Fruit fly (Drosophila melanogaster) whole organism, embryonic: Measurements from ENCODE around the gene CG17107.

Experiments
- Aef1 ChIP-seq: fragments of 200-800 bp; sonication (Bioruptor generic); IDR thresholded peaks from 3 replicates; pipeline ENCODE4 v1.3.6; 2022; ENCODE audit warnings: missing biosample characterization, missing genetic modification characterization
- Bgb ChIP-seq: fragments of 200-800 bp; sonication (Bioruptor generic); IDR thresholded peaks from 2 replicates; pipeline ENCODE4 v1.3.6; 2022; ENCODE audit warnings: missing biosample characterization, missing genetic modification characterization; ENCODE audit not compliant: partially characterized antibody
- CG10959 ChIP-seq: fragments of 200-800 bp; sonication (Bioruptor generic); IDR thresholded peaks from 2 replicates; pipeline ENCODE4 v1.3.6; 2022; ENCODE audit warnings: missing biosample characterization, missing genetic modification characterization
- CG12299 ChIP-seq: fragments of 200-800 bp; sonication (Bioruptor generic); optimal IDR thresholded peaks from 2 replicates; lab custom pipeline; 2018; ENCODE audit warnings: missing biosample characterization, mild to moderate bottlenecking, missing genetic modification characterization
- CG14050 ChIP-seq: fragments of 200-800 bp; sonication (Bioruptor generic); IDR thresholded peaks from 3 replicates; pipeline ENCODE4 v1.3.6; 2022; ENCODE audit warnings: missing biosample characterization, missing genetic modification characterization
- CG14710 ChIP-seq: fragments of 200-800 bp; sonication (Bioruptor generic); optimal IDR thresholded peaks from 3 replicates; lab custom pipeline; 2019; ENCODE audit warnings: missing biosample characterization, mild to moderate bottlenecking, missing genetic modification characterization, moderate library complexity
- CG14965 ChIP-seq: fragments of 200-800 bp; sonication (Bioruptor generic); optimal IDR thresholded peaks from 2 replicates; lab custom pipeline; 2016; ENCODE audit warnings: missing biosample characterization, missing genetic modification characterization, borderline replicate concordance
- CG15073 ChIP-seq: fragments of 200-800 bp; sonication (Bioruptor generic); optimal IDR thresholded peaks from 2 replicates; lab custom pipeline; 2016; ENCODE audit warnings: missing biosample characterization, missing genetic modification characterization
- CG15514 ChIP-seq: fragments of 200-800 bp; sonication (Bioruptor generic); optimal IDR thresholded peaks from 3 replicates; lab custom pipeline; 2017; ENCODE audit warnings: missing biosample characterization, missing genetic modification characterization, mild to moderate bottlenecking, moderate library complexity, missing genetic modification reagents
- CG16863 ChIP-seq: fragments of 200-800 bp; sonication (Bioruptor generic); optimal IDR thresholded peaks from 3 replicates; lab custom pipeline; 2016; ENCODE audit warnings: missing biosample characterization, missing genetic modification characterization
- CG17359 ChIP-seq: fragments of 200-800 bp; sonication (Bioruptor generic); optimal IDR thresholded peaks from 3 replicates; lab custom pipeline; 2018; ENCODE audit warnings: missing biosample characterization, mild to moderate bottlenecking, missing genetic modification characterization, moderate library complexity
- CG17802 ChIP-seq: fragments of 200-800 bp; sonication (Bioruptor generic); optimal IDR thresholded peaks from 2 replicates; lab custom pipeline; 2018; ENCODE audit warnings: missing biosample characterization, mild to moderate bottlenecking, missing genetic modification characterization, moderate library complexity
- CG31441 ChIP-seq: fragments of 200-800 bp; sonication (Bioruptor generic); IDR thresholded peaks from 2 replicates; pipeline ENCODE4 v1.3.6; 2022; ENCODE audit warnings: missing biosample characterization, missing genetic modification characterization
- CG3163 ChIP-seq: fragments of 200-800 bp; sonication (Bioruptor generic); optimal IDR thresholded peaks from 3 replicates; lab custom pipeline; 2016; ENCODE audit warnings: missing biosample characterization, missing genetic modification characterization
- CG33213 ChIP-seq: fragments of 200-800 bp; sonication (Bioruptor generic); optimal IDR thresholded peaks from 3 replicates; lab custom pipeline; 2016; ENCODE audit warnings: missing biosample characterization, missing genetic modification characterization
- CG3995 ChIP-seq: fragments of 200-800 bp; sonication (Bioruptor generic); optimal IDR thresholded peaks from 3 replicates; lab custom pipeline; 2016; ENCODE audit warnings: missing biosample characterization, missing genetic modification characterization
- CG4707 ChIP-seq: fragments of 200-800 bp; sonication (Bioruptor generic); optimal IDR thresholded peaks from 2 replicates; lab custom pipeline; 2018; ENCODE audit warnings: missing biosample characterization, mild to moderate bottlenecking, missing genetic modification characterization, moderate library complexity
- CG4854 ChIP-seq: fragments of 200-800 bp; sonication (Bioruptor generic); optimal IDR thresholded peaks from 2 replicates; lab custom pipeline; 2016; ENCODE audit warnings: missing biosample characterization, missing genetic modification characterization, inconsistent platforms
- CG6175 ChIP-seq: fragments of 200-800 bp; sonication (Bioruptor generic); IDR thresholded peaks from 3 replicates; pipeline ENCODE4 v1.3.6; 2022; ENCODE audit warnings: missing biosample characterization, missing genetic modification characterization
- CG7357 ChIP-seq: fragments of 200-800 bp; sonication (Bioruptor generic); IDR thresholded peaks from 3 replicates; pipeline ENCODE4 v1.3.6; 2022; ENCODE audit warnings: missing biosample characterization, missing genetic modification characterization
- CG8281 ChIP-seq: fragments of 200-800 bp; sonication (Bioruptor generic); optimal IDR thresholded peaks from 2 replicates; lab custom pipeline; 2018; ENCODE audit warnings: missing biosample characterization, mild to moderate bottlenecking, missing genetic modification characterization, moderate library complexity
- CG9215 ChIP-seq: fragments of 200-800 bp; sonication (Bioruptor generic); IDR thresholded peaks from 2 replicates; pipeline ENCODE4 v1.3.6; 2022; ENCODE audit warnings: missing biosample characterization, missing genetic modification characterization
- CG9437 ChIP-seq: fragments of 200-800 bp; sonication (Bioruptor generic); optimal IDR thresholded peaks from 2 replicates; lab custom pipeline; 2018; ENCODE audit warnings: missing biosample characterization, mild to moderate bottlenecking, missing genetic modification characterization
- CkIIα-i1 ChIP-seq: fragments of 200-800 bp; sonication (Bioruptor generic); IDR thresholded peaks from 2 replicates; pipeline ENCODE4 v1.3.6; 2022; ENCODE audit warnings: missing biosample characterization, missing genetic modification characterization
- Eip74EF ChIP-seq, 2 experiments: fragments of 200-800 bp in 1 of 2; fragments of >200 bp in 1 of 2; sonication (Bioruptor generic) in 1 of 2; optimal IDR thresholded peaks; 2 replicates each; lab custom pipeline; 2017 to 2019; ENCODE audit warnings: missing biosample characterization in 2 of 2, missing genetic modification characterization in 2 of 2, mild to moderate bottlenecking in 1 of 2, moderate library complexity in 1 of 2
- Elba2 ChIP-seq: fragments of 200-800 bp; sonication (Bioruptor generic); optimal IDR thresholded peaks from 3 replicates; lab custom pipeline; 2016; ENCODE audit warnings: missing biosample characterization, missing genetic modification characterization
- Gsc ChIP-seq: fragments of 200-800 bp; sonication (Bioruptor generic); IDR thresholded peaks from 2 replicates; pipeline ENCODE4 v1.3.6; 2022; ENCODE audit warnings: missing biosample characterization, missing genetic modification characterization
- H15 ChIP-seq: fragments of 200-800 bp; sonication (Bioruptor generic); IDR thresholded peaks from 3 replicates; pipeline ENCODE4 v1.3.6; 2022; ENCODE audit warnings: missing biosample characterization, missing genetic modification characterization
- HmgZ ChIP-seq: fragments of 200-800 bp; sonication (Bioruptor generic); optimal IDR thresholded peaks from 2 replicates; lab custom pipeline; 2018; ENCODE audit warnings: missing biosample characterization, mild to moderate bottlenecking, missing genetic modification characterization
- Hmr ChIP-seq: fragments of 200-800 bp; sonication (Bioruptor generic); optimal IDR thresholded peaks from 3 replicates; lab custom pipeline; 2017; ENCODE audit warnings: mild to moderate bottlenecking, missing biosample characterization, missing genetic modification reagents, missing genetic modification characterization
- Side ChIP-seq: fragments of 200-800 bp; sonication (Bioruptor generic); optimal IDR thresholded peaks from 2 replicates; lab custom pipeline; 2016; ENCODE audit warnings: missing biosample characterization, missing genetic modification characterization
- Sox100B ChIP-seq: fragments of 200-800 bp; sonication (Bioruptor generic); optimal IDR thresholded peaks from 3 replicates; lab custom pipeline; 2018; ENCODE audit warnings: missing biosample characterization, mild to moderate bottlenecking, missing genetic modification characterization
- Taf1 ChIP-seq: fragments of 200-800 bp; sonication (Bioruptor generic); IDR thresholded peaks from 2 replicates; pipeline ENCODE4 v1.3.6; 2022; ENCODE audit warnings: missing biosample characterization, missing genetic modification characterization
- abd-A ChIP-seq: fragments of 200-800 bp; sonication (Bioruptor generic); optimal IDR thresholded peaks from 3 replicates; lab custom pipeline; 2019; ENCODE audit warnings: missing biosample characterization, mild to moderate bottlenecking, missing genetic modification characterization, moderate library complexity
- ara ChIP-seq: fragments of 200-800 bp; sonication (Bioruptor generic); IDR thresholded peaks from 2 replicates; pipeline ENCODE4 v1.3.6; 2022; ENCODE audit warnings: missing biosample characterization, missing genetic modification characterization
- br ChIP-seq: fragments of >200 bp; optimal IDR thresholded peaks from 2 replicates; lab custom pipeline; 2017
- cwo ChIP-seq: fragments of 200-800 bp; sonication (Bioruptor generic); optimal IDR thresholded peaks from 3 replicates; lab custom pipeline; 2017; ENCODE audit warnings: missing biosample characterization, missing genetic modification characterization, mild to moderate bottlenecking, moderate library complexity, missing genetic modification reagents
- dm ChIP-seq: fragments of 200-800 bp; sonication (Bioruptor generic); optimal IDR thresholded peaks from 3 replicates; lab custom pipeline; 2016; ENCODE audit warnings: missing biosample characterization, missing genetic modification characterization
- exex ChIP-seq: fragments of 200-800 bp; sonication (Bioruptor generic); optimal IDR thresholded peaks from 4 replicates; lab custom pipeline; 2018; ENCODE audit warnings: missing biosample characterization, mild to moderate bottlenecking, missing genetic modification characterization, moderate library complexity
- fru ChIP-seq: fragments of >200 bp; optimal IDR thresholded peaks from 2 replicates; lab custom pipeline; 2017
- ham ChIP-seq: fragments of 200-800 bp; sonication (Bioruptor generic); IDR thresholded peaks from 2 replicates; pipeline ENCODE4 v1.3.6; 2022; ENCODE audit warnings: missing biosample characterization, missing genetic modification characterization
- insv ChIP-seq, 2 experiments: fragments of 200-800 bp; sonication (Bioruptor generic); optimal IDR thresholded peaks; 3 replicates each; lab custom pipeline; 2016 to 2018; ENCODE audit warnings: missing biosample characterization in 2 of 2, missing genetic modification characterization in 2 of 2
- lmd ChIP-seq: fragments of 200-800 bp; sonication (Bioruptor generic); IDR thresholded peaks from 2 replicates; pipeline ENCODE4 v1.3.6; 2022; ENCODE audit warnings: missing biosample characterization, missing genetic modification characterization
- nau ChIP-seq: fragments of 200-800 bp; sonication (Bioruptor generic); optimal IDR thresholded peaks from 3 replicates; lab custom pipeline; 2017; ENCODE audit warnings: missing biosample characterization, mild to moderate bottlenecking, missing genetic modification characterization, missing genetic modification reagents
- org-1 ChIP-seq: fragments of 200-800 bp; sonication (Bioruptor generic); optimal IDR thresholded peaks from 2 replicates; lab custom pipeline; 2017; ENCODE audit warnings: missing biosample characterization, missing genetic modification characterization
- psq ChIP-seq: fragments of 200-800 bp; sonication (Bioruptor generic); optimal IDR thresholded peaks from 2 replicates; lab custom pipeline; 2017; ENCODE audit warnings: missing biosample characterization, missing genetic modification characterization
- repo ChIP-seq: fragments of 200-800 bp; sonication (Bioruptor generic); optimal IDR thresholded peaks from 2 replicates; lab custom pipeline; 2016; ENCODE audit warnings: missing biosample characterization, missing genetic modification characterization
- schlank ChIP-seq: fragments of 200-800 bp; sonication (Bioruptor generic); optimal IDR thresholded peaks from 2 replicates; lab custom pipeline; 2018; ENCODE audit warnings: missing biosample characterization, mild to moderate bottlenecking, missing genetic modification characterization
- stwl ChIP-seq: fragments of 200-800 bp; sonication (Bioruptor generic); optimal IDR thresholded peaks from 3 replicates; lab custom pipeline; 2018; ENCODE audit warnings: missing biosample characterization, mild to moderate bottlenecking, missing genetic modification characterization, moderate library complexity
- tup ChIP-seq: fragments of 200-800 bp; sonication (Bioruptor generic); optimal IDR thresholded peaks from 2 replicates; lab custom pipeline; 2016; ENCODE audit warnings: missing biosample characterization, mild to moderate bottlenecking, missing genetic modification characterization, moderate library complexity

Gene CG17107

dm6 chr2L:10643671-10644070 lies 38.0 kb upstream of the CG17107 start, which contains the start of gene CG18284:
CG18284 (plus strand) TSS chr2L:10643971.
- no peak for TF ChIP-seq CG14965 (GFP tag; lab: Kevin White, UChicago)
- TF ChIP-seq CG9437 (GFP tag; lab: Kevin White, UChicago) = no peak
- no peak for TF ChIP-seq br
- no peak for TF ChIP-seq psq (GFP tag; lab: Kevin White, UChicago)
- TF ChIP-seq lmd (GFP tag; lab: Robert Waterston, UW) = no peak
- TF ChIP-seq Sox100B (GFP tag; lab: Kevin White, UChicago) = no peak
- TF ChIP-seq CG15073 (GFP tag; lab: Kevin White, UChicago) = no peak
- TF ChIP-seq Taf1 (GFP tag; lab: Robert Waterston, UW) = no peak
- no peak for TF ChIP-seq ham (GFP tag; lab: Robert Waterston, UW)
- no peak for TF ChIP-seq CG3163
- no peak for TF ChIP-seq CG33213 (GFP tag; lab: Kevin White, UChicago)
- no peak for TF ChIP-seq CG12299 (tag; lab: Kevin White, UChicago)
- no peak for TF ChIP-seq CG17359 (tag; lab: Kevin White, UChicago)

dm6 chr2L:10646115-10646514 lies 35.6 kb upstream of the CG17107 start, which contains the start of gene CG17097:
CG17097 (plus strand) TSS chr2L:10646415.
- TF ChIP-seq CG17802 (tag; lab: Kevin White, UChicago) (no peak), Eip74EF (GFP tag; optimal IDR thresholded peaks at IDR 0.05; lab: Kevin White, UChicago) (no peak), Aef1 (GFP tag; lab: Robert Waterston, UW) (no peak), CG6175 (no peak), CG16863 (GFP tag; lab: Kevin White, UChicago) (no peak), CG7357 (GFP tag; lab: Robert Waterston, UW) (no peak), dm (GFP tag; lab: Kevin White, UChicago) (no peak), CkIIα-i1 (GFP tag; lab: Robert Waterston, UW) (no peak), CG8281 (tag; lab: Kevin White, UChicago) (no peak), CG14710 (tag; lab: Kevin White, UChicago) (no peak), CG4707 (GFP tag; lab: Kevin White, UChicago) (no peak), fru (lab: Kevin White, UChicago) (no peak), CG15514 (no peak), org-1 (no peak), tup (GFP tag; lab: Kevin White, UChicago) (no peak), cwo (GFP tag; lab: Kevin White, UChicago) (no peak)

- TF ChIP-seq CG14050 (GFP tag; lab: Robert Waterston, UW) (no peak), HmgZ (tag; lab: Kevin White, UChicago) (no peak), H15 (GFP tag; lab: Robert Waterston, UW) (no peak), Side (GFP tag; lab: Kevin White, UChicago) (no peak), nau (no peak), stwl (tag; lab: Kevin White, UChicago) (peak; percentile 6), repo (GFP tag; lab: Kevin White, UChicago) (no peak), Hmr (GFP tag; lab: Kevin White, UChicago) (no peak), exex (tag; lab: Kevin White, UChicago) (no peak), Gsc (no peak), Elba2 (peak; percentile 52), CG3995 (peak; percentile 80), Bgb (GFP tag; lab: Robert Waterston, UW) (no peak), ham (GFP tag; lab: Robert Waterston, UW) (no peak), ara (GFP tag; lab: Robert Waterston, UW) (no peak), CG4854 (GFP tag; lab: Kevin White, UChicago) (no peak), CG9215 (GFP tag; lab: Robert Waterston, UW) (no peak), Aef1 (GFP tag; lab: Robert Waterston, UW) (no peak), CG31441 (peak; percentile 59; the same call in 1 of the 2 replicates), CG10959 (GFP tag; lab: Robert Waterston, UW) (0 out of 2 replicates have a peak, but pooled peaks have one; percentile 13), schlank (no peak), insv (GFP tag; optimal IDR thresholded peaks at IDR 0.05; lab: Kevin White, UChicago) (peak in 1 of 2 experiments; percentile 77), abd-A (no peak)
Measured at dm6 chr2L:10646726-10647125, 35.0 kb upstream of the CG17107 start.
